Fruit fly (Drosophila melanogaster): Measurements from ENCODE around the gene Dh44.

- TF ChIP-seq EcR (GFP tag; optimal IDR thresholded peaks at IDR 0.05) (peak; percentile 30), Pif1A (GFP tag; optimal IDR thresholded peaks at IDR 0.05) (no peak), CG14655 (GFP tag; optimal IDR thresholded peaks at IDR 0.05) (no peak), CG10348 (GFP tag; IDR thresholded peaks at IDR 0.05) (no peak), CG8301 (tag; optimal IDR thresholded peaks at IDR 0.05) (no peak), gl (tag; optimal IDR thresholded peaks at IDR 0.05) (no peak), CG8159 (tag; optimal IDR thresholded peaks at IDR 0.05) (no peak), fd96Ca (GFP tag; IDR thresholded peaks at IDR 0.05) (no peak), rn (GFP tag; IDR thresholded peaks at IDR 0.05) (no peak), CG17806 (tag; optimal IDR thresholded peaks at IDR 0.05) (no peak), CG34367 (tag; optimal IDR thresholded peaks at IDR 0.05) (no peak), CG9948 (tag; optimal IDR thresholded peaks at IDR 0.05) (no peak), CG13204 (GFP tag; optimal IDR thresholded peaks at IDR 0.05) (no peak)
Measured at dm6 chr3R:9630053-9630632, 7.8 kb upstream of the Dh44 start.
